Fruit fly (Drosophila melanogaster) whole organism, prepupa: ENCODE results near the gene mbm.
A peak's percentile ranks its signal among the peaks of the same experiment; 100 is the strongest.

ENCODE experiments used
- CG10631 ChIP-seq: fragments of 200-800 bp; sonication (Bioruptor generic); optimal IDR thresholded peaks from 2 replicates; lab custom pipeline; 2016; ENCODE audit warnings: missing biosample characterization, missing genetic modification characterization
- CG10669 ChIP-seq: fragments of 200-800 bp; sonication (Bioruptor generic); optimal IDR thresholded peaks from 3 replicates; lab custom pipeline; 2018; ENCODE audit warnings: missing biosample characterization, mild to moderate bottlenecking, missing genetic modification characterization, moderate library complexity
- CG11762 ChIP-seq: fragments of 200-800 bp; sonication (Bioruptor generic); optimal IDR thresholded peaks from 3 replicates; lab custom pipeline; 2016; ENCODE audit warnings: missing biosample characterization, missing genetic modification characterization; ENCODE audit not compliant: insufficient read depth
- CG1621 ChIP-seq: fragments of 200-800 bp; sonication (Bioruptor generic); optimal IDR thresholded peaks from 3 replicates; lab custom pipeline; 2018; ENCODE audit warnings: missing biosample characterization, mild to moderate bottlenecking, missing genetic modification characterization
- CG3032 ChIP-seq: fragments of 200-800 bp; optimal IDR thresholded peaks from 2 replicates; lab custom pipeline; 2019; ENCODE audit warnings: missing biosample characterization, mild to moderate bottlenecking, missing genetic modification characterization, moderate library complexity
- CG31627 ChIP-seq: fragments of 200-800 bp; sonication (Bioruptor generic); optimal IDR thresholded peaks from 3 replicates; lab custom pipeline; 2016; ENCODE audit warnings: missing biosample characterization, missing genetic modification characterization
- CG3919 ChIP-seq: fragments of 200-800 bp; sonication (Bioruptor generic); optimal IDR thresholded peaks from 3 replicates; lab custom pipeline; 2016; ENCODE audit warnings: missing biosample characterization, missing genetic modification characterization
- CG4318 ChIP-seq: fragments of 200-800 bp; sonication (Bioruptor generic); optimal IDR thresholded peaks from 3 replicates; lab custom pipeline; 2017; ENCODE audit warnings: missing biosample characterization, mild to moderate bottlenecking, missing genetic modification characterization
- CG6163 ChIP-seq: fragments of 200-800 bp; sonication (Bioruptor generic); IDR thresholded peaks from 3 replicates; pipeline ENCODE4 v1.3.6; 2022; ENCODE audit warnings: missing biosample characterization, missing genetic modification characterization
- CG6276 ChIP-seq: fragments of 200-800 bp; sonication (Bioruptor generic); optimal IDR thresholded peaks from 2 replicates; lab custom pipeline; 2017; ENCODE audit warnings: missing biosample characterization, mild to moderate bottlenecking, missing genetic modification characterization
- CG6792 ChIP-seq: fragments of 200-800 bp; sonication (Bioruptor generic); optimal IDR thresholded peaks from 3 replicates; lab custom pipeline; 2016; ENCODE audit warnings: missing biosample characterization, missing genetic modification characterization
- CG6854 ChIP-seq: fragments of 200-800 bp; sonication (Bioruptor generic); optimal IDR thresholded peaks from 2 replicates; lab custom pipeline; 2017; ENCODE audit warnings: missing biosample characterization, mild to moderate bottlenecking, missing genetic modification characterization
- CG8319 ChIP-seq: fragments of 200-800 bp; sonication (Bioruptor generic); optimal IDR thresholded peaks from 3 replicates; lab custom pipeline; 2016; ENCODE audit warnings: missing biosample characterization, missing genetic modification characterization
- Eip75B ChIP-seq: fragments of 200-800 bp; sonication (Bioruptor generic); optimal IDR thresholded peaks from 3 replicates; lab custom pipeline; 2016; ENCODE audit warnings: missing biosample characterization, missing genetic modification characterization
- Eip78C ChIP-seq: fragments of 200-800 bp; sonication (Bioruptor generic); peaks from one replicate; lab custom pipeline; 2016; ENCODE audit warnings: missing biosample characterization, missing genetic modification characterization
- Eip93F ChIP-seq: fragments of 200-800 bp; sonication (Bioruptor generic); optimal IDR thresholded peaks from 2 replicates; lab custom pipeline; 2016; ENCODE audit warnings: missing biosample characterization, mild to moderate bottlenecking, missing genetic modification characterization
- Hr39 ChIP-seq: fragments of 200-800 bp; sonication (Bioruptor generic); optimal IDR thresholded peaks from 2 replicates; lab custom pipeline; 2016; ENCODE audit warnings: missing biosample characterization, missing genetic modification characterization
- Hr4 ChIP-seq: fragments of 200-800 bp; sonication (Bioruptor generic); optimal IDR thresholded peaks from 3 replicates; lab custom pipeline; 2016; ENCODE audit warnings: missing biosample characterization, missing genetic modification characterization
- Sox102F ChIP-seq: fragments of 200-800 bp; sonication (Bioruptor generic); optimal IDR thresholded peaks from 2 replicates; lab custom pipeline; 2016; ENCODE audit warnings: missing biosample characterization, mild to moderate bottlenecking, missing genetic modification characterization
- Sox14 ChIP-seq: fragments of 200-800 bp; sonication (Bioruptor generic); optimal IDR thresholded peaks from 3 replicates; lab custom pipeline; 2016; ENCODE audit warnings: missing biosample characterization, missing genetic modification characterization
- acj6 ChIP-seq: fragments of 200-800 bp; sonication (Bioruptor generic); optimal IDR thresholded peaks from 3 replicates; lab custom pipeline; 2016; ENCODE audit warnings: missing biosample characterization, missing genetic modification characterization
- dac ChIP-seq: fragments of 200-800 bp; sonication (Bioruptor generic); optimal IDR thresholded peaks from 2 replicates; lab custom pipeline; 2017; ENCODE audit warnings: missing biosample characterization, mild to moderate bottlenecking, missing genetic modification characterization
- dsx ChIP-seq: fragments of 200-800 bp; optimal IDR thresholded peaks from 3 replicates; lab custom pipeline; 2019; ENCODE audit warnings: missing biosample characterization, mild to moderate bottlenecking, missing genetic modification characterization, moderate library complexity; ENCODE audit not compliant: poor library complexity, severe bottlenecking
- fd59A ChIP-seq: fragments of 200-800 bp; sonication (Bioruptor generic); optimal IDR thresholded peaks from 2 replicates; lab custom pipeline; 2017; ENCODE audit warnings: missing biosample characterization, mild to moderate bottlenecking, missing genetic modification characterization, missing genetic modification reagents
- fkh ChIP-seq: fragments of 200-800 bp; sonication (Bioruptor generic); optimal IDR thresholded peaks from 3 replicates; lab custom pipeline; 2017; ENCODE audit warnings: missing biosample characterization, mild to moderate bottlenecking, missing genetic modification characterization, moderate library complexity
- net ChIP-seq: fragments of 200-800 bp; sonication (Bioruptor generic); optimal IDR thresholded peaks from 3 replicates; lab custom pipeline; 2016; ENCODE audit warnings: missing biosample characterization, missing genetic modification characterization
- pdm3 ChIP-seq: fragments of 200-800 bp; sonication (Bioruptor generic); optimal IDR thresholded peaks from 3 replicates; lab custom pipeline; 2016; ENCODE audit warnings: missing biosample characterization, missing genetic modification characterization
- ss ChIP-seq, 2 experiments: fragments of 200-800 bp; sonication (Bioruptor generic); optimal IDR thresholded peaks; 2 replicates in 1 of 2; 3 replicates in 1 of 2; lab custom pipeline; 2017 to 2018; ENCODE audit warnings: mild to moderate bottlenecking in 2 of 2, missing biosample characterization in 2 of 2, missing genetic modification characterization in 2 of 2, moderate library complexity in 1 of 2

The mbm gene

DNA sequence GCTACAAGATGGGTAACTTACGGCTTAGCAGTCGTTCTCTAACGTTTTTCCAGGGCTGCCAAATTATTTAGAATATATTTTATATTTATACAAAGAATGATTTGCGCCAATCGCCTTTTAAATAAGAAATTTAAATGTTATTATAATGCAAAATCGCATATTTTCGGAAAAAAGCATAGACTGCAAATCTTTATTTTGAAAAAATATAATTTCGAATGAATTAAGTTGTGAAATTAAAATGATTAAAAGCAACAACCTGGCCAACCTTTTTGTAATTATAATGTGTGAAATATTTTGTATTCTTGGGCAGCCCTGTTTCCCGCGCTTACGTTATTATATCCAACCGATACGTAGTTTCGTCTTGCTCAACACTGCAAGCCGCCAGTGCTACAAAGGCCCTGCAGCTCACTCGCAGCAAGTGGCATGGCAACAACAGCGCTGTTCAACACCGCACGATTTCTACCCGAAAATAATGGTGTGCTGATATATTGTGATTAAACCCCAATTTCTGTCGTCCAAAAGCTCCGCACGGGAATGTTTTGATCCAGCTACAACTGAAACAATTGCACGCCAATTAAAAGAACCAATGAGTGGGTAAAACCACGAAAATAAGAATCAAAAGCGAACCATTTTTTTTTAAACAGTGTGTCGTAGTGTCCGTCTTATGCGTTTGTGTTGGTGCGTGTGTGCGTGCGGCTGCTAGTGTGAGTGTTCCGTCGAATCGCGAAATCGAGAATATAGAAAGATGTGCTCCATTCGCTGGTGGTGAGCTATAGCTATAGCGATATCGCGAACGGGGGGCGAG lies 24.2 kb upstream of the mbm start, which contains the start of gene Pi3K21B (continued):
- TF ChIP-seq Hr4 (GFP tag; lab: Kevin White, UChicago) (peak; percentile 83), CG6163 (GFP tag; lab: Robert Waterston, UW) (peak; percentile 88; the same call in 2 of the 3 replicates), CG1621 (peak; percentile 67), net (GFP tag; lab: Kevin White, UChicago) (peak; percentile 85), fd59A (peak; percentile 85), CG10669 (GFP tag; lab: Kevin White, UChicago) (peak; percentile 80), Hr39 (GFP tag; lab: Kevin White, UChicago) (peak; percentile 89), CG6276 (no peak), fkh (peak; percentile 51), CG8319 (GFP tag; lab: Kevin White, UChicago) (peak; percentile 83)

DNA sequence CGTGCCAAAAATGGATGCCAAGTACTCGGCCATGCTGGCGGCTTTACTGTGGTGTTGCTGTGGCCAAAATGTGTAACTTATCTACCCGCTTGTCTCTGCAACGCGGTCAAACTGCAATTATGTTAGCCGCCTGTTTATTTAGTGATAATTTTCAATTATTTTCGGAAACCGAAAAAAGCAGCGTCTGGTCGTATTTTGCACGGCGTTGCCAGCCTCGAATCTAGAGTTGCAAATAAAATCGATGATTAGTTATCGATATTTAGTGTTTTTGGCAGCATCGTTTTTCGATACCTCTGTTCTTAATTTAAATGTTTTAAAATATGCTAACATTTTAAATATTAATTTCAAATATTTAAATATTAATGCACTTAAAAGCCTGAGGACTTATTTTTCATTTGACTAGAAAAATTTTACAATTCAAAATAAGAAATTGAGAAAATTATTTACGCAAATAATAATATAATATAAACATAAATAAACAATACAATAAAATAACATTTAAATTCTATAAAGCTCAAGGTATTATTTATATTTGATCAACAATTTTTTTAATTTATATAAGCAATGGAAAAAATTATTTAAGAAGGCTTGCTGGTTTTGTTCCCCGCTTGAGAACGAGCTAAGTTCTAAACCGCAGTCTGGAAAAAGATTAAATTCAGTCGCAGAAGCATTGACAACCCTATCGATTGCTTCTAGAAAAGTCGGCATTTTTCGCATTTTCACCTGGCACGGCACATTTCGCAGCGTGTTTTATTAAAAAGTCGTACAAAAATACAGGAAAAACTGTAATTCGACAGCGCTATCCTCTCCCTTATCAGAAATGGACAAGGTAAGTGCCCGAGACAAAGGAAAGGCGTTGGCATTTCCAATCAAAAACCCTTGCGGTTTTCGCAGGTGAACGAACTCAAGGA lies 21.2 kb upstream of the mbm start, which contains the start of the genes U2af38 and Stip1:
U2af38 (minus strand) TSS at position 230 of the 911 bp plus-strand sequence.
Stip1 (plus strand) TSS at position 671 of the 911 bp plus-strand sequence.
- TF ChIP-seq Eip78C (GFP tag; lab: Kevin White, UChicago) (peak; percentile 64), CG31627 (peak; percentile 3), Eip93F (no peak), ss (GFP tag; optimal IDR thresholded peaks at IDR 0.05; lab: Kevin White, UChicago) (peak in 1 of 2 experiments; percentile 12), Sox14 (GFP tag; lab: Kevin White, UChicago) (peak; percentile 20), acj6 (GFP tag; lab: Kevin White, UChicago) (peak; percentile 9), CG11762 (GFP tag; lab: Kevin White, UChicago) (no peak)

DNA sequence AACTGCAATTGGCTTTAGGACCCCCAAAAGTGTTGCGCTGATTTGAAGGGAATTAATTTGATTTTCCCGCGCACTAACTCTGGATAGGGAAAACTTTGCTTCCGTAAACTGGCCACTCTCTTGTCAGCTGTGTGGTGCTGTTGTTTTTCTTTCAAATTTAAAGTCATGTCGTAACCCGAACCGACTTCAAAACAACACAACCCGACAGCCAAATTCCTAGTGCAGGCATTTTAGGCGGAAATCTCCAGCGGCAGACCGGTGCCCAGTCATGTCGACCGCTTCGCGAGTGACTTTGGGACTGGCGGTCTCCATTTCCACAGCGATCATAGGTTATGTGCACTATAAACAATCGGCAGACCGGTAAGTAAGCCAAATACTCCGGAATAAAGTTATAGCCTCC lies 18.8 kb upstream of the mbm start, which contains the start of gene CG11562:
CG11562 (plus strand) TSS at position 119 of the 400 bp plus-strand sequence.
- TF ChIP-seq Eip78C (GFP tag; lab: Kevin White, UChicago), result peak; percentile 18
- no peak for TF ChIP-seq CG6163 (GFP tag; lab: Robert Waterston, UW)

- TF ChIP-seq CG4318 (GFP tag; lab: Kevin White, UChicago), result no peak
- no peak for TF ChIP-seq dsx
- no peak for TF ChIP-seq Eip75B (GFP tag; lab: Kevin White, UChicago)
- no peak for TF ChIP-seq dac (GFP tag; lab: Kevin White, UChicago)
- TF ChIP-seq Sox102F, result no peak
- no peak for TF ChIP-seq CG10631 (GFP tag; lab: Kevin White, UChicago)
- TF ChIP-seq CG6854 (GFP tag; lab: Kevin White, UChicago), result no peak
- TF ChIP-seq CG3919, result no peak
- no peak for TF ChIP-seq Eip78C (GFP tag; lab: Kevin White, UChicago)
- no peak for TF ChIP-seq Hr4 (GFP tag; lab: Kevin White, UChicago)
- no peak for TF ChIP-seq CG6792
- no peak for TF ChIP-seq pdm3
- no peak for TF ChIP-seq CG6276
Measured at dm6 chr2L:291657-292056, 18.1 kb upstream of the mbm start, which contains the start of gene CG3625. Gene CG3625 (minus strand): TSS chr2L:291795.

- TF ChIP-seq CG3032 (no peak), Hr4 (GFP tag; lab: Kevin White, UChicago) (no peak), Eip78C (GFP tag; lab: Kevin White, UChicago) (peak; percentile 54)
Measured at dm6 chr2L:290949-291348, 17.4 kb upstream of the mbm start.
